Worm (Caenorhabditis elegans) whole organism, young adult: ENCODE results near the gene mpk-2.

Experiments used
- B0035.1 ChIP-seq: sonication (generic microtip); optimal IDR thresholded peaks from 2 replicates; lab custom pipeline; 2016; ENCODE audit warnings: missing genetic modification characterization, mild to moderate bottlenecking, missing compliant biosample characterization, missing genotype, missing genetic modification reagents
- C06A6.2 ChIP-seq: fragments of 200-800 bp; sonication (Bioruptor generic); conservative IDR thresholded peaks from 2 replicates; pipeline ENCODE4 v1.3.6; 2022; ENCODE audit warnings: missing genetic modification characterization, missing compliant biosample characterization
- F49E8.2 ChIP-seq: sonication (generic microtip); optimal IDR thresholded peaks from 3 replicates; lab custom pipeline; 2017; ENCODE audit warnings: missing genetic modification characterization, mild to moderate bottlenecking, missing compliant biosample characterization, antibody characterized with exemption, moderate library complexity; ENCODE audit not compliant: insufficient read depth
- F57C9.4 ChIP-seq: sonication (generic microtip); optimal IDR thresholded peaks from 2 replicates; lab custom pipeline; 2017; ENCODE audit warnings: mild to moderate bottlenecking, missing genetic modification characterization, missing compliant biosample characterization
- K12H6.12 ChIP-seq: fragments of 200-800 bp; sonication (Bioruptor generic); optimal IDR thresholded peaks from 2 replicates; lab custom pipeline; 2018; ENCODE audit warnings: mild to moderate bottlenecking, missing genetic modification characterization, missing compliant biosample characterization
- Y67H2A.10 ChIP-seq: fragments of 200-800 bp; sonication (Bioruptor generic); conservative IDR thresholded peaks from 2 replicates; pipeline ENCODE4 v1.3.6; 2022; ENCODE audit warnings: missing genetic modification reagents, missing genetic modification characterization, missing compliant biosample characterization
- Y95B8A.8 ChIP-seq: fragments of 200-800 bp; sonication (Bioruptor generic); IDR thresholded peaks from 2 replicates; pipeline ENCODE4 v1.3.6; 2022; ENCODE audit warnings: missing genetic modification reagents, missing genetic modification characterization, missing compliant biosample characterization
- aptf-3 ChIP-seq: fragments of 200-800 bp; sonication (Bioruptor generic); IDR thresholded peaks from 2 replicates; pipeline ENCODE4 v1.3.6; 2022; ENCODE audit warnings: missing genetic modification characterization, missing compliant biosample characterization
- attf-3 ChIP-seq: fragments of 200-800 bp; sonication (Bioruptor generic); conservative IDR thresholded peaks from 2 replicates; pipeline ENCODE4 v1.3.6; 2022; ENCODE audit warnings: missing genetic modification reagents, missing genetic modification characterization, missing compliant biosample characterization
- attf-6 ChIP-seq: fragments of 200-800 bp; sonication (Bioruptor generic); IDR thresholded peaks from 2 replicates; pipeline ENCODE4 v1.3.6; 2022; ENCODE audit warnings: missing genetic modification reagents, missing genetic modification characterization, missing compliant biosample characterization
- bed-1 ChIP-seq: fragments of 200-800 bp; sonication (Bioruptor generic); IDR thresholded peaks from 2 replicates; pipeline ENCODE4 v1.3.6; 2022; ENCODE audit warnings: missing genetic modification reagents, missing genetic modification characterization, missing compliant biosample characterization
- cebp-1 ChIP-seq, 2 experiments: fragments of 200-800 bp in 1 of 2; sonication (Bioruptor generic) in 1 of 2; sonication (generic microtip) in 1 of 2; IDR thresholded peaks in 1 of 2; optimal IDR thresholded peaks in 1 of 2; 2 replicates each; pipeline versions ENCODE4 v1.3.6 to Lab custom; 2017 to 2022; ENCODE audit warnings: missing compliant biosample characterization in 2 of 2, missing genetic modification characterization in 2 of 2, mild to moderate bottlenecking in 1 of 2, missing genetic modification reagents in 1 of 2, moderate library complexity in 1 of 2
- ceh-100 ChIP-seq: fragments of 200-800 bp; sonication (Bioruptor generic); IDR thresholded peaks from 2 replicates; pipeline ENCODE4 v1.3.6; 2022; ENCODE audit warnings: missing genetic modification reagents, missing genetic modification characterization, missing compliant biosample characterization
- ceh-40 ChIP-seq: fragments of 200-800 bp; sonication (Bioruptor generic); IDR thresholded peaks from 2 replicates; pipeline ENCODE4 v1.3.6; 2022; ENCODE audit warnings: missing genetic modification characterization, missing compliant biosample characterization
- ceh-79 ChIP-seq: sonication (generic microtip); optimal IDR thresholded peaks from 2 replicates; lab custom pipeline; 2017; ENCODE audit warnings: mild to moderate bottlenecking, missing genetic modification characterization, missing compliant biosample characterization
- dpl-1 ChIP-seq: fragments of 150-350 bp; optimal IDR thresholded peaks from 2 replicates; lab custom pipeline; 2014; ENCODE audit warnings: missing biosample characterization, missing genetic modification reagents, missing genetic modification characterization
- efl-1 ChIP-seq: fragments of 150-350 bp; optimal IDR thresholded peaks from 2 replicates; lab custom pipeline; 2014; ENCODE audit warnings: missing biosample characterization, missing genetic modification reagents, missing genetic modification characterization
- egl-18 ChIP-seq: fragments of 200-800 bp; sonication (Bioruptor generic); IDR thresholded peaks from 2 replicates; pipeline ENCODE4 v1.3.6; 2022; ENCODE audit warnings: missing genetic modification reagents, missing genetic modification characterization, missing compliant biosample characterization
- ekl-4 ChIP-seq: fragments of 200-800 bp; sonication (Bioruptor generic); IDR thresholded peaks from 2 replicates; pipeline ENCODE4 v1.3.6; 2022; ENCODE audit warnings: missing genetic modification reagents, missing genetic modification characterization, missing compliant biosample characterization
- ets-4 ChIP-seq: fragments of 200-800 bp; sonication (Bioruptor generic); optimal IDR thresholded peaks from 2 replicates; lab custom pipeline; 2018; ENCODE audit warnings: mild to moderate bottlenecking, missing genetic modification characterization, missing compliant biosample characterization
- fkh-3 ChIP-seq: sonication (generic microtip); optimal IDR thresholded peaks from 2 replicates; lab custom pipeline; 2016; ENCODE audit warnings: mild to moderate bottlenecking, missing genetic modification characterization, missing compliant biosample characterization
- hmg-1.2 ChIP-seq: fragments of 200-800 bp; sonication (Bioruptor generic); IDR thresholded peaks from 2 replicates; pipeline ENCODE4 v1.3.6; 2022; ENCODE audit warnings: missing genetic modification reagents, missing genetic modification characterization, missing compliant biosample characterization
- hmg-20 ChIP-seq: fragments of 200-800 bp; sonication (Bioruptor generic); IDR thresholded peaks from 2 replicates; pipeline ENCODE4 v1.3.6; 2022; ENCODE audit warnings: missing genetic modification reagents, missing genetic modification characterization, missing compliant biosample characterization
- lin-26 ChIP-seq: fragments of 200-800 bp; sonication (Bioruptor generic); IDR thresholded peaks from 2 replicates; pipeline ENCODE4 v1.3.6; 2022; ENCODE audit warnings: missing genetic modification reagents, missing genetic modification characterization, missing compliant biosample characterization
- lir-1 ChIP-seq: fragments of 200-800 bp; sonication (Bioruptor generic); conservative IDR thresholded peaks from 2 replicates; pipeline ENCODE4 v1.3.6; 2022; ENCODE audit warnings: missing genetic modification reagents, missing genetic modification characterization, missing compliant biosample characterization
- madf-8 ChIP-seq: fragments of 200-800 bp; sonication (Bioruptor generic); conservative IDR thresholded peaks from 2 replicates; pipeline ENCODE4 v1.3.6; 2022; ENCODE audit warnings: missing genetic modification reagents, missing genetic modification characterization, missing compliant biosample characterization
- nfya-2 ChIP-seq: fragments of 200-800 bp; sonication (Bioruptor generic); IDR thresholded peaks from 2 replicates; pipeline ENCODE4 v1.3.6; 2022; ENCODE audit warnings: missing genetic modification reagents, missing genetic modification characterization, missing compliant biosample characterization
- nfyb-1 ChIP-seq: fragments of 200-800 bp; sonication (Bioruptor generic); IDR thresholded peaks from 2 replicates; pipeline ENCODE4 v1.3.6; 2022; ENCODE audit warnings: missing genetic modification reagents, missing genetic modification characterization, missing compliant biosample characterization
- nhr-27 ChIP-seq: fragments of 200-800 bp; sonication (Bioruptor generic); optimal IDR thresholded peaks from 2 replicates; lab custom pipeline; 2018; ENCODE audit warnings: mild to moderate bottlenecking, missing genetic modification characterization, moderate library complexity, missing compliant biosample characterization
- nhr-90 ChIP-seq: sonication (generic microtip); optimal IDR thresholded peaks from 2 replicates; lab custom pipeline; 2016; ENCODE audit warnings: missing genotype, mild to moderate bottlenecking, missing genetic modification characterization, missing compliant biosample characterization
- rcor-1 ChIP-seq: fragments of 200-800 bp; sonication (Bioruptor generic); IDR thresholded peaks from 2 replicates; pipeline ENCODE4 v1.3.6; 2022; ENCODE audit warnings: missing genetic modification reagents, missing genetic modification characterization, missing compliant biosample characterization
- sdz-38 ChIP-seq: sonication (generic microtip); optimal IDR thresholded peaks from 2 replicates; lab custom pipeline; 2016; ENCODE audit warnings: missing genotype, missing genetic modification characterization, missing compliant biosample characterization
- sea-2 ChIP-seq: fragments of 200-800 bp; sonication (Bioruptor generic); IDR thresholded peaks from 2 replicates; pipeline ENCODE4 v1.3.6; 2022; ENCODE audit warnings: missing genetic modification characterization, missing compliant biosample characterization
- snpc-1.1 ChIP-seq: sonication (generic microtip); optimal IDR thresholded peaks from 2 replicates; lab custom pipeline; 2017; ENCODE audit warnings: missing genetic modification characterization, mild to moderate bottlenecking, missing compliant biosample characterization, antibody characterized with exemption, moderate library complexity, missing genotype, missing genetic modification reagents; ENCODE audit not compliant: insufficient read depth
- snpc-3.4 ChIP-seq: sonication (generic microtip); optimal IDR thresholded peaks from 2 replicates; lab custom pipeline; 2017; ENCODE audit warnings: missing genetic modification characterization, mild to moderate bottlenecking, missing compliant biosample characterization, antibody characterized with exemption, moderate library complexity, missing genotype, missing genetic modification reagents
- tbp1 ChIP-seq: fragments of 200-800 bp; sonication (Bioruptor generic); optimal IDR thresholded peaks from 2 replicates; lab custom pipeline; 2018; ENCODE audit warnings: mild to moderate bottlenecking, missing genetic modification characterization, missing compliant biosample characterization
- unc-130 ChIP-seq: sonication (generic microtip); optimal IDR thresholded peaks from 2 replicates; lab custom pipeline; 2016; ENCODE audit warnings: missing genetic modification reagents, missing genetic modification characterization, missing compliant biosample characterization
- zfh-2 ChIP-seq: fragments of 200-800 bp; sonication (Bioruptor generic); conservative IDR thresholded peaks from 2 replicates; pipeline ENCODE4 v1.3.6; 2022; ENCODE audit warnings: missing genetic modification reagents, missing genetic modification characterization, missing compliant biosample characterization
- zim-3 ChIP-seq: sonication (generic microtip); optimal IDR thresholded peaks from 2 replicates; lab custom pipeline; 2017; ENCODE audit warnings: mild to moderate bottlenecking, missing genetic modification characterization, moderate library complexity, missing compliant biosample characterization
- ztf-18 ChIP-seq: sonication (generic microtip); optimal IDR thresholded peaks from 2 replicates; lab custom pipeline; 2016; ENCODE audit warnings: missing genotype, mild to moderate bottlenecking, missing genetic modification characterization, missing compliant biosample characterization

Gene mpk-2

DNA sequence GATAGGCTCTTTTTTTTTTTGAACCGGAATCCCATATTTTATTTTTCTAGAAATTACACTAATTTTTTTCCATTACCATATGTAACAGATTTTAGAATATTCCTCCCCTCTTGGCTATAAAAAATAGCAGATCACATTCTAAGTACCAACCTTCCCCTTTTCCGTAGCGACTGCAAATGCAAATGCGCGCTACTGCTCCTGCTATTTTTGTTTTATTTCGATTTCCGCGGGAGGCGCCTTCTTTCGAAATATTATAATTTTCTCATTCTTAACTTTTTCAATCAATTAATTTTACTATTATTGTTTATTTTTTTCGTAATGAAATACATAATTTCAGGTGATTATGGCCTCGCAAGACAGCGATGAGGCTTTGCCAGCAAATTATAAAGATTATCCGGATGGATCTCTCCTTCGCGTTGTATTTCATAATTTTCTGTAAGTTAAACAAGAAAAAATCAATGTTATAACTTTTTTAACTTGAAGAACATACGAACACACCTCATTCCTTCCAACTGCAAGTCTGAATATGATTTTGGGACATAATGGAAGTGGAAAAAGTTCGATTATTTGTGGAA is 42.0 kb upstream of the mpk-2 start, which contains the start of gene smc-5 (continued):
- TF ChIP-seq ztf-18 (tag; lab: Kevin White, UChicago), result peak; percentile 16
- peak; percentile 27 for TF ChIP-seq F49E8.2
- TF ChIP-seq ceh-40, result no peak
- TF ChIP-seq hmg-20 (GFP tag; lab: Robert Waterston, UW), result no peak
- peak; percentile 36; the same call in 1 of the 2 replicates for TF ChIP-seq rcor-1 (GFP tag; lab: Robert Waterston, UW)
- TF ChIP-seq ets-4 (GFP tag; lab: Kevin White, UChicago), result no peak
- no peak for TF ChIP-seq Y67H2A.10 (GFP tag; lab: Robert Waterston, UW)
- TF ChIP-seq aptf-3 (GFP tag; lab: Robert Waterston, UW), result no peak
- TF ChIP-seq, all 124 proteins: peak for 37

DNA sequence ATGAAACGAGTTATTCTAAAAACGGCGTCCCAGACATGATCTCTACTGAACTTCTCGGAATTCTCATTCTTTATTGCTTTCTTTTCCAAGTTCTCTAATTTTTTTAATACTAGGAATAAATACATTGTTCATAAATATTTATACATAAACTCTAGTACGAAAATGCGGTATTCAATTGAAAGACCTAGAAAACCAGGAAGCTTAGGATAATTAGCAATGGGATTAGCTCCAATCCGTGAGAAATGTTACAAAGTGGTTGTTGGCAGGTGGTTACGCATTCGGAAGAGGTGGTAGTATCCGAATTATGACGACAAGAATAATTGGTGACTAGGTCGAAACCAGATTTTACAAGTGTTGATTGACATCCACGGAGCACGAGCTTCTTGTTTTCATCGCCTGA is 37.0 kb upstream of the mpk-2 start:
- TF ChIP-seq lir-1 (GFP tag; lab: Robert Waterston, UW) (no peak), K12H6.12 (tag; lab: Kevin White, UChicago) (no peak), Y95B8A.8 (GFP tag; lab: Robert Waterston, UW) (no peak), zim-3 (tag; lab: Kevin White, UChicago) (no peak), ceh-100 (no peak), attf-6 (GFP tag; lab: Robert Waterston, UW) (no peak), Y67H2A.10 (GFP tag; lab: Robert Waterston, UW) (no peak), zfh-2 (no peak), nfyb-1 (GFP tag; lab: Robert Waterston, UW) (no peak), efl-1 (GFP tag; lab: Kevin White, UChicago) (no peak), nhr-27 (tag; lab: Kevin White, UChicago) (no peak), F57C9.4 (tag; lab: Kevin White, UChicago) (no peak), hmg-1.2 (GFP tag; lab: Robert Waterston, UW) (no peak), C06A6.2 (no peak), nhr-90 (tag; lab: Kevin White, UChicago) (no peak), sea-2 (GFP tag; lab: Robert Waterston, UW) (no peak)
- TF ChIP-seq, all 124 proteins: peak for 0

DNA sequence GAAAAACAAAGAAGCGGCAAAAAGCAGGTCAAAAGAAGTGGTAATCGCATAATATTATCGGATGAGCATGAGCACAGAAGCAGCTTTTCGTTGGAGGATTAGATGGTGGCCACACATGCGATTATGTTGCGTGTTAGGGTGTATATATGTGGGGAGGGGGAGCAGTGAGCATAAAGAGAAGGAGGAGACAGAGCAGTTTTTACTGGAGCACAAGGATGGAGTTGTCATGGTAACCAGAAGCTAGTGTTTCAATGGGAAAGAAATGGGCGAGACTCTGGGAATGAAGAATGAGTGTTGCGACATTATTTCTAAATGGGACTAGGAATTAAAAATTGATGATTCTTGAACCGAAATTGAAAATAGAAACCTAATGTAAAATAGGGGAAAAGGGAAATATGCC is 36.0 kb upstream of the mpk-2 start, which contains the start of gene C27A2.8:
Gene C27A2.8 (minus strand): TSS at position 117 of the 400 bp plus-strand sequence.
- no peak for TF ChIP-seq lin-26 (GFP tag; lab: Robert Waterston, UW)
- TF ChIP-seq dpl-1 (GFP tag; lab: Kevin White, UChicago), result no peak
- TF ChIP-seq nfya-2 (GFP tag; lab: Robert Waterston, UW), result no peak
- TF ChIP-seq ceh-79, result no peak
- no peak for TF ChIP-seq snpc-3.4 (tag; lab: Kevin White, UChicago)
- TF ChIP-seq nfyb-1 (GFP tag; lab: Robert Waterston, UW), result no peak
- TF ChIP-seq sdz-38 (tag; lab: Kevin White, UChicago), result no peak
- no peak for TF ChIP-seq unc-130 (GFP tag; lab: Kevin White, UChicago)
- TF ChIP-seq madf-8 (GFP tag; lab: Robert Waterston, UW), result no peak
- no peak for TF ChIP-seq egl-18 (GFP tag; lab: Robert Waterston, UW)
- TF ChIP-seq snpc-1.1 (tag; lab: Kevin White, UChicago), result no peak
- TF ChIP-seq ekl-4 (GFP tag; lab: Robert Waterston, UW), result no peak

DNA sequence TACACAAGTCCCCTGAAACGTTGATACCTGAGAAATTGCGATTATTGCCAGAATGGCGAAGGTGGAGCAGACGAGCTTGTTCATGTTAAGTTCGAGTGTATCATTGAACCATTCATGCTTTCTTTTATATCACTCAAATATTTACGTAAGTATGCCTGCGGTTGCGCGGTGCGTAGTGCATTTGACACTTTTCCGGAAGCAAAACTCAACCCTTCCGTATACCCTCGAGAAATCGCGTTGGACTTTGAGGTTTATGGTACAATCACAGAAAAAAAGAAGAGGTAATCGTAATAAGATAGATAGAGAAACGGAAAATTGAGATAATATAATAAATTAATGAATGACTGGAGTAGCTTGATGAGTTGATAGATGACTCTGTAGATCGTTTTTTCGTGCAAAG is 34.4 kb upstream of the mpk-2 start, which contains the start of gene idpb-2:
Gene idpb-2 (minus strand): TSS at position 101 of the 400 bp plus-strand sequence.
- TF ChIP-seq bed-1 (GFP tag; lab: Robert Waterston, UW) (no peak), fkh-3 (tag; lab: Kevin White, UChicago) (no peak), attf-3 (GFP tag; lab: Robert Waterston, UW) (no peak), cebp-1 (GFP tag; IDR thresholded peaks at IDR 0.05; lab: Robert Waterston, UW) (no peak), cebp-1 (tag; optimal IDR thresholded peaks at IDR 0.05; lab: Kevin White, UChicago) (no peak), B0035.1 (tag; lab: Kevin White, UChicago) (no peak), tbp1 (no peak), zfh-2 (no peak)
